Worm (Caenorhabditis elegans) whole organism, young adult: Measurements from ENCODE around the gene ZK1086.2.

ENCODE experiments used
- F37B4.10 ChIP-seq: fragments of 200-800 bp; sonication (Bioruptor generic); IDR thresholded peaks from 2 replicates; pipeline ENCODE4 v1.3.6; 2022; ENCODE audit warnings: missing genetic modification characterization, missing compliant biosample characterization
- Y67H2A.10 ChIP-seq: fragments of 200-800 bp; sonication (Bioruptor generic); conservative IDR thresholded peaks from 2 replicates; pipeline ENCODE4 v1.3.6; 2022; ENCODE audit warnings: missing genetic modification reagents, missing genetic modification characterization, missing compliant biosample characterization
- bed-2 ChIP-seq: fragments of 200-800 bp; sonication (Bioruptor generic); IDR thresholded peaks from 2 replicates; pipeline ENCODE4 v1.3.6; 2022; ENCODE audit warnings: missing genetic modification reagents, missing genetic modification characterization, missing compliant biosample characterization
- ccch-3 ChIP-seq: fragments of 200-800 bp; sonication (Bioruptor generic); optimal IDR thresholded peaks from 2 replicates; lab custom pipeline; 2018; ENCODE audit warnings: mild to moderate bottlenecking, missing genetic modification characterization, missing compliant biosample characterization
- ceh-40 ChIP-seq: fragments of 200-800 bp; sonication (Bioruptor generic); IDR thresholded peaks from 2 replicates; pipeline ENCODE4 v1.3.6; 2022; ENCODE audit warnings: missing genetic modification characterization, missing compliant biosample characterization
- egl-18 ChIP-seq: fragments of 200-800 bp; sonication (Bioruptor generic); IDR thresholded peaks from 2 replicates; pipeline ENCODE4 v1.3.6; 2022; ENCODE audit warnings: missing genetic modification reagents, missing genetic modification characterization, missing compliant biosample characterization
- lsy-27 ChIP-seq: sonication (generic microtip); optimal IDR thresholded peaks from 2 replicates; lab custom pipeline; 2017; ENCODE audit warnings: missing genetic modification characterization, mild to moderate bottlenecking, missing compliant biosample characterization, antibody characterized with exemption, missing genotype, borderline replicate concordance; ENCODE audit not compliant: insufficient read depth
- nfya-1 ChIP-seq: sonication (generic microtip); optimal IDR thresholded peaks from 2 replicates; lab custom pipeline; 2017; ENCODE audit warnings: antibody characterized with exemption, missing compliant biosample characterization, missing genetic modification characterization, borderline replicate concordance; ENCODE audit not compliant: insufficient read depth
- tlf-1 ChIP-seq: fragments of 200-800 bp; sonication (Bioruptor generic); optimal IDR thresholded peaks from 2 replicates; lab custom pipeline; 2018; ENCODE audit warnings: mild to moderate bottlenecking, missing genetic modification characterization, missing compliant biosample characterization
- ztf-26 ChIP-seq: sonication (generic microtip); optimal IDR thresholded peaks from 2 replicates; lab custom pipeline; 2017; ENCODE audit warnings: missing genetic modification characterization, missing compliant biosample characterization

DNA sequence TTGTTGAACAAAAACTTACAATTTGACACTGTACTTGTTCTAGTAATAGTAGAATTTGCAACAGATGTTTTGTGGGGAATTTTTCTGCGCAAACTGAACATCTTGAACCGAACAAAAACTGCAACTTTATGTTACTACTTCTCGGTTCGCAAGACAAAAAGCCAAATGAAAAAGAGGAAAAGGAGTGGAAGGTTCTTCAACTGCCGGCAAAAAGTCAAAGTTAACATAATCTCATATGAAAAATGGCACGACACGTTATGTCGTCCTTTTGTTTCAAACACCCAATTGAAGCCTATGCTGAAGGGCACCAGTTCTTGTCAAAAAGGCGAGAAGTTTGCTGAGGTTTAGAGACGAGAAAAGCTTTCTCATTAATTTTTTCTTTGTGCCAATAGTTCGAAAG, 30.1 kb upstream of the ZK1086.2 start, which contains the start of gene twk-23:
- TF ChIP-seq F37B4.10 (GFP tag; lab: Robert Waterston, UW): no peak
- TF ChIP-seq ccch-3: no peak
- no peak for TF ChIP-seq Y67H2A.10 (GFP tag; lab: Robert Waterston, UW)
- TF ChIP-seq lsy-27 (tag; lab: Kevin White, UChicago): no peak
- no peak for TF ChIP-seq ceh-40 (GFP tag; lab: Robert Waterston, UW)
- TF ChIP-seq bed-2 (GFP tag; lab: Robert Waterston, UW): no peak
- TF ChIP-seq nfya-1 (tag; lab: Kevin White, UChicago): no peak
- TF ChIP-seq egl-18 (GFP tag; lab: Robert Waterston, UW): no peak
- TF ChIP-seq ztf-26: no peak
- TF ChIP-seq tlf-1 (GFP tag; lab: Kevin White, UChicago): no peak
